Worm (Caenorhabditis elegans) whole organism, young adult: ENCODE data around the gene C47A4.5.
A peak's percentile ranks its signal among the peaks of the same experiment; 100 is the strongest.

Experiments used
- D2030.7 ChIP-seq: fragments of 200-800 bp; sonication (Bioruptor generic); IDR thresholded peaks from 2 replicates; pipeline ENCODE4 v1.3.6; 2022; ENCODE audit warnings: missing genetic modification reagents, missing genetic modification characterization, missing compliant biosample characterization
- F33H1.4 ChIP-seq: fragments of 200-800 bp; sonication (Bioruptor generic); IDR thresholded peaks from 2 replicates; pipeline ENCODE4 v1.3.6; 2022; ENCODE audit warnings: missing genetic modification reagents, missing genetic modification characterization, missing compliant biosample characterization
- F49E8.2 ChIP-seq: sonication (generic microtip); optimal IDR thresholded peaks from 3 replicates; lab custom pipeline; 2017; ENCODE audit warnings: missing genetic modification characterization, mild to moderate bottlenecking, missing compliant biosample characterization, antibody characterized with exemption, moderate library complexity; ENCODE audit not compliant: insufficient read depth
- F57C9.4 ChIP-seq: sonication (generic microtip); optimal IDR thresholded peaks from 2 replicates; lab custom pipeline; 2017; ENCODE audit warnings: mild to moderate bottlenecking, missing genetic modification characterization, missing compliant biosample characterization
- K12H6.12 ChIP-seq: fragments of 200-800 bp; sonication (Bioruptor generic); optimal IDR thresholded peaks from 2 replicates; lab custom pipeline; 2018; ENCODE audit warnings: mild to moderate bottlenecking, missing genetic modification characterization, missing compliant biosample characterization
- Y53F4B.3 ChIP-seq: fragments of 200-800 bp; sonication (Bioruptor generic); IDR thresholded peaks from 2 replicates; pipeline ENCODE4 v1.3.6; 2022; ENCODE audit warnings: missing genetic modification reagents, missing genetic modification characterization, missing compliant biosample characterization
- atf-7 ChIP-seq: sonication (generic microtip); optimal IDR thresholded peaks from 2 replicates; lab custom pipeline; 2017; ENCODE audit warnings: mild to moderate bottlenecking, missing genetic modification characterization, missing compliant biosample characterization
- attf-5 ChIP-seq: fragments of 200-800 bp; sonication (Bioruptor generic); optimal IDR thresholded peaks from 2 replicates; lab custom pipeline; 2018; ENCODE audit warnings: mild to moderate bottlenecking, missing genetic modification characterization, missing compliant biosample characterization
- bed-1 ChIP-seq: fragments of 200-800 bp; sonication (Bioruptor generic); IDR thresholded peaks from 2 replicates; pipeline ENCODE4 v1.3.6; 2022; ENCODE audit warnings: missing genetic modification reagents, missing genetic modification characterization, missing compliant biosample characterization
- ccch-3 ChIP-seq: fragments of 200-800 bp; sonication (Bioruptor generic); optimal IDR thresholded peaks from 2 replicates; lab custom pipeline; 2018; ENCODE audit warnings: mild to moderate bottlenecking, missing genetic modification characterization, missing compliant biosample characterization
- cebp-1 ChIP-seq, 2 experiments: fragments of 200-800 bp in 1 of 2; sonication (Bioruptor generic) in 1 of 2; sonication (generic microtip) in 1 of 2; IDR thresholded peaks in 1 of 2; optimal IDR thresholded peaks in 1 of 2; 2 replicates each; pipeline versions ENCODE4 v1.3.6 to Lab custom; 2017 to 2022; ENCODE audit warnings: missing compliant biosample characterization in 2 of 2, missing genetic modification characterization in 2 of 2, mild to moderate bottlenecking in 1 of 2, missing genetic modification reagents in 1 of 2, moderate library complexity in 1 of 2
- ceh-100 ChIP-seq: fragments of 200-800 bp; sonication (Bioruptor generic); IDR thresholded peaks from 2 replicates; pipeline ENCODE4 v1.3.6; 2022; ENCODE audit warnings: missing genetic modification reagents, missing genetic modification characterization, missing compliant biosample characterization
- ceh-91 ChIP-seq: fragments of 200-800 bp; sonication (Bioruptor generic); IDR thresholded peaks from 2 replicates; pipeline ENCODE4 v1.3.6; 2022; ENCODE audit warnings: missing genetic modification reagents, missing genetic modification characterization, missing compliant biosample characterization
- chd-7 ChIP-seq: sonication (generic microtip); optimal IDR thresholded peaks from 2 replicates; lab custom pipeline; 2016; ENCODE audit warnings: mild to moderate bottlenecking, missing genetic modification characterization, moderate library complexity, missing compliant biosample characterization
- efl-1 ChIP-seq: fragments of 150-350 bp; optimal IDR thresholded peaks from 2 replicates; lab custom pipeline; 2014; ENCODE audit warnings: missing biosample characterization, missing genetic modification reagents, missing genetic modification characterization
- fkh-3 ChIP-seq: sonication (generic microtip); optimal IDR thresholded peaks from 2 replicates; lab custom pipeline; 2016; ENCODE audit warnings: mild to moderate bottlenecking, missing genetic modification characterization, missing compliant biosample characterization
- him-1 ChIP-seq: sonication (generic microtip); optimal IDR thresholded peaks from 2 replicates; lab custom pipeline; 2016; ENCODE audit warnings: missing genotype, missing genetic modification reagents, missing genetic modification characterization, missing compliant biosample characterization
- hsf-1 ChIP-seq: fragments of 200-800 bp; sonication (Bioruptor generic); IDR thresholded peaks from 2 replicates; pipeline ENCODE4 v1.3.6; 2022; ENCODE audit warnings: missing genetic modification reagents, missing genetic modification characterization, missing compliant biosample characterization
- lag-1 ChIP-seq: fragments of 200-800 bp; sonication (Bioruptor generic); IDR thresholded peaks from 2 replicates; pipeline ENCODE4 v1.3.6; 2022; ENCODE audit warnings: missing genetic modification reagents, missing genetic modification characterization, missing compliant biosample characterization
- lin-54 ChIP-seq: fragments of 200-800 bp; sonication (Bioruptor generic); optimal IDR thresholded peaks from 2 replicates; lab custom pipeline; 2018; ENCODE audit warnings: mild to moderate bottlenecking, missing genetic modification characterization, missing compliant biosample characterization
- lir-1 ChIP-seq: fragments of 200-800 bp; sonication (Bioruptor generic); conservative IDR thresholded peaks from 2 replicates; pipeline ENCODE4 v1.3.6; 2022; ENCODE audit warnings: missing genetic modification reagents, missing genetic modification characterization, missing compliant biosample characterization
- lsy-27 ChIP-seq: sonication (generic microtip); optimal IDR thresholded peaks from 2 replicates; lab custom pipeline; 2017; ENCODE audit warnings: missing genetic modification characterization, mild to moderate bottlenecking, missing compliant biosample characterization, antibody characterized with exemption, missing genotype, borderline replicate concordance; ENCODE audit not compliant: insufficient read depth
- madf-10 ChIP-seq: sonication (generic microtip); optimal IDR thresholded peaks from 2 replicates; lab custom pipeline; 2016; ENCODE audit warnings: mild to moderate bottlenecking, missing genetic modification characterization, missing compliant biosample characterization
- madf-3 ChIP-seq: fragments of 200-800 bp; sonication (Bioruptor generic); IDR thresholded peaks from 2 replicates; pipeline ENCODE4 v1.3.6; 2022; ENCODE audit warnings: missing genetic modification reagents, missing genetic modification characterization, missing compliant biosample characterization
- mel-28 ChIP-seq: sonication (generic microtip); optimal IDR thresholded peaks from 2 replicates; lab custom pipeline; 2016; ENCODE audit warnings: borderline replicate concordance, mild to moderate bottlenecking, missing genetic modification characterization, missing compliant biosample characterization
- mes-4 ChIP-seq: sonication (generic microtip); optimal IDR thresholded peaks from 2 replicates; lab custom pipeline; 2016; ENCODE audit warnings: missing genotype, missing genetic modification characterization, missing compliant biosample characterization
- mxl-1 ChIP-seq: sonication (generic microtip); optimal IDR thresholded peaks from 2 replicates; lab custom pipeline; 2016; ENCODE audit warnings: missing genetic modification characterization, missing compliant biosample characterization
- nhr-179 ChIP-seq: sonication (generic microtip); optimal IDR thresholded peaks from 2 replicates; lab custom pipeline; 2016; ENCODE audit warnings: mild to moderate bottlenecking, missing genetic modification characterization, missing compliant biosample characterization
- nhr-90 ChIP-seq: sonication (generic microtip); optimal IDR thresholded peaks from 2 replicates; lab custom pipeline; 2016; ENCODE audit warnings: missing genotype, mild to moderate bottlenecking, missing genetic modification characterization, missing compliant biosample characterization
- pbrm-1 ChIP-seq: fragments of 200-800 bp; sonication (Bioruptor generic); IDR thresholded peaks from 2 replicates; pipeline ENCODE4 v1.3.6; 2022; ENCODE audit warnings: missing genetic modification reagents, missing genetic modification characterization, missing compliant biosample characterization
- rcor-1 ChIP-seq: fragments of 200-800 bp; sonication (Bioruptor generic); IDR thresholded peaks from 2 replicates; pipeline ENCODE4 v1.3.6; 2022; ENCODE audit warnings: missing genetic modification reagents, missing genetic modification characterization, missing compliant biosample characterization
- rec-8 ChIP-seq, 2 experiments: sonication (generic microtip); optimal IDR thresholded peaks; 2 replicates each; lab custom pipeline; 2016; ENCODE audit warnings: mild to moderate bottlenecking in 2 of 2, missing genetic modification characterization in 2 of 2, missing genetic modification reagents in 2 of 2, missing genotype in 2 of 2, missing biosample characterization in 1 of 2, missing compliant biosample characterization in 1 of 2, moderate library complexity in 1 of 2
- sdz-38 ChIP-seq: sonication (generic microtip); optimal IDR thresholded peaks from 2 replicates; lab custom pipeline; 2016; ENCODE audit warnings: missing genotype, missing genetic modification characterization, missing compliant biosample characterization
- snpc-4 ChIP-seq, 5 experiments: fragments of 150-350 bp in 1 of 5; sonication (generic microtip) in 4 of 5; optimal IDR thresholded peaks; 2 replicates each; lab custom pipeline; 2014 to 2018; ENCODE audit warnings: missing genetic modification characterization in 5 of 5, missing biosample characterization in 3 of 5, antibody characterized with exemption in 2 of 5, mild to moderate bottlenecking in 2 of 5, missing compliant biosample characterization in 2 of 5, missing genotype in 2 of 5, moderate library complexity in 2 of 5, missing genetic modification reagents in 1 of 5
- sptf-2 ChIP-seq: fragments of 200-800 bp; sonication (Bioruptor generic); optimal IDR thresholded peaks from 2 replicates; lab custom pipeline; 2018; ENCODE audit warnings: mild to moderate bottlenecking, missing genetic modification characterization, missing compliant biosample characterization
- tbp1 ChIP-seq: fragments of 200-800 bp; sonication (Bioruptor generic); optimal IDR thresholded peaks from 2 replicates; lab custom pipeline; 2018; ENCODE audit warnings: mild to moderate bottlenecking, missing genetic modification characterization, missing compliant biosample characterization
- tbx-9 ChIP-seq: sonication (generic microtip); optimal IDR thresholded peaks from 2 replicates; lab custom pipeline; 2016; ENCODE audit warnings: borderline replicate concordance, missing genetic modification characterization, inconsistent platforms, missing compliant biosample characterization
- unc-130 ChIP-seq: sonication (generic microtip); optimal IDR thresholded peaks from 2 replicates; lab custom pipeline; 2016; ENCODE audit warnings: missing genetic modification reagents, missing genetic modification characterization, missing compliant biosample characterization
- unc-62 ChIP-seq: fragments of 150-350 bp; optimal IDR thresholded peaks from 2 replicates; lab custom pipeline; 2014; ENCODE audit warnings: missing biosample characterization, missing genetic modification reagents, missing genetic modification characterization
- zfh-2 ChIP-seq: fragments of 200-800 bp; sonication (Bioruptor generic); conservative IDR thresholded peaks from 2 replicates; pipeline ENCODE4 v1.3.6; 2022; ENCODE audit warnings: missing genetic modification reagents, missing genetic modification characterization, missing compliant biosample characterization
- ztf-26 ChIP-seq: sonication (generic microtip); optimal IDR thresholded peaks from 2 replicates; lab custom pipeline; 2017; ENCODE audit warnings: missing genetic modification characterization, missing compliant biosample characterization
- ztf-28 ChIP-seq: fragments of 200-800 bp; sonication (Bioruptor generic); IDR thresholded peaks from 2 replicates; pipeline ENCODE4 v1.3.6; 2022; ENCODE audit warnings: missing genetic modification reagents, missing genetic modification characterization, missing compliant biosample characterization
- ztf-6 ChIP-seq: fragments of 200-800 bp; sonication (Bioruptor generic); IDR thresholded peaks from 2 replicates; pipeline ENCODE4 v1.3.6; 2022; ENCODE audit warnings: missing genetic modification reagents, missing genetic modification characterization, missing compliant biosample characterization

Gene C47A4.5

DNA sequence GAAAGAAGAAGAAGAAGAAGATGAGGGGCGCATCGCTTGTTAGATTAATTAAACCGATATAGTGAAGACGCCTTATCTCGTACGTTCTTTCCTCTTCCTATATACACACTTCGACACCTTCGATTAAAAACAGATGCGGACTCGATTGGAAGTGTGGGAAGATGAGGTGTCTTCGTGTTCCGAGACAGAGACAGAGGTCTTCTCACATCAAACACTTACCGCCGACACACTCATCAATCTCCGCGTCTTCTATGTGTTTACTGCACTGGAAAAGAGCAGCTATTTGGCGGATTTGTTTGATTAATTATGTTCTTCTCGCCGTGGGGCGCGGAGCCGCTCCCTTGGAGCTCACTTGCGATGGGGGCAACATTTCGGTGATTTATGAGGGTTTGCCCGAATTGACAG, 46.1 kb upstream of the C47A4.5 start:
- peak; percentile 15 for TF ChIP-seq K12H6.12
- TF ChIP-seq madf-3 (GFP tag; lab: Robert Waterston, UW) = no peak
- no peak for TF ChIP-seq nhr-179 (tag; lab: Kevin White, UChicago)
- TF ChIP-seq unc-62 (GFP tag; lab: Kevin White, UChicago) = peak; percentile 28

DNA sequence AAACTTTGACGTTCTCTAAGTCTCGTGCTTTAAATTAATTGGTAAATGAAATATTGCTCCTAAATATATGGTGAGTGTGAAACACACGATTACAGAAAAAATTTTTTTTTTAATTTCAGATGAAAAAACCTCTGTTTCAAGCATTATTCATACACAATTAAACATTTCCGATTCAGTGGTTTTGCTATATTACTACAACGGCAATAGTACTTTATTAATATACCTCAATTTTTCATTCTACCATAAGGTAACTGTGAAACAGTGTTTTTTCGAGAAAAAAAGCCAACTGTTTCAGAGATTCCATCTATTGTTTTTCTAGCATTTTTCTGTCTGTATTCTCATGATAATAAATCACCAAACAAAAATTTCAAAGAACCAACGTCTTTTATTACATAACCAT, 44.7 kb upstream of the C47A4.5 start:
- TF ChIP-seq efl-1 (no peak), snpc-4 (GFP tag; optimal IDR thresholded peaks at IDR 0.05; lab: Kevin White, UChicago) (no peak), snpc-4 (tag; optimal IDR thresholded peaks at IDR 0.05; lab: Kevin White, UChicago) (peak in 1 of 4 experiments; percentile 56)

DNA sequence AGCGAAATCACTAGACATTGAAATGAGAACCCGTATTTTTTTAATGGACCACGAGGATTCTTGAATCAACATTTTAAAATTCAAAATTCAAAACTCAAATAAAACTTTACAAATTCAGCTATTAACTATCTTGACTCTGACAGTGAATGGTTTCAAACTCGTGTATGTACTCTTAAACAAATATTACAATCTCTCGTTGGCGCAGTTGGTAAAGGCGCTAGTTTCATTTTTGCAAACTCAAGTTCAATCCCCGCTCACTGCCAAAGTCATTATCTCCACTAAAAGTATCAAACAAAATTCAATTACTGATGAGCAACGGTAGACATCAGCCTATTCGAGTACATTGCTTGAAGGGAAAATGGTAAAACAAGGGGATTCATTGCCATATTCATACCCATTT, 44.0 kb upstream of the C47A4.5 start:
- TF ChIP-seq sdz-38 = no peak
- no peak for TF ChIP-seq mel-28 (tag; lab: Kevin White, UChicago)
- no peak for TF ChIP-seq F57C9.4 (tag; lab: Kevin White, UChicago)
- TF ChIP-seq Y53F4B.3 = 0 out of 2 replicates have a peak, but pooled peaks have one; percentile 7
- TF ChIP-seq zfh-2 = no peak
- TF ChIP-seq sptf-2 (GFP tag; lab: Kevin White, UChicago) = no peak
- no peak for TF ChIP-seq rcor-1 (GFP tag; lab: Robert Waterston, UW)
- TF ChIP-seq ccch-3 = no peak
- 0 out of 2 replicates have a peak, but pooled peaks have one; percentile 12 for TF ChIP-seq F33H1.4 (GFP tag; lab: Robert Waterston, UW)
- TF ChIP-seq ceh-91 (GFP tag; lab: Robert Waterston, UW) = no peak
- TF ChIP-seq ztf-26 = no peak
- TF ChIP-seq hsf-1 = no peak
- peak; percentile 9 for TF ChIP-seq mxl-1
- TF ChIP-seq ztf-28 (GFP tag; lab: Robert Waterston, UW) = no peak
- no peak for TF ChIP-seq fkh-3 (tag; lab: Kevin White, UChicago)
- peak; percentile 65 for TF ChIP-seq nhr-90
- no peak for TF ChIP-seq ceh-100 (GFP tag; lab: Robert Waterston, UW)
- TF ChIP-seq attf-5 (GFP tag; lab: Kevin White, UChicago) = peak; percentile 27
- TF ChIP-seq chd-7 (tag; lab: Kevin White, UChicago) = peak; percentile 64
- peak; percentile 96 for TF ChIP-seq tbp1 (GFP tag; lab: Kevin White, UChicago)
- TF ChIP-seq madf-3 (GFP tag; lab: Robert Waterston, UW) = no peak
- TF ChIP-seq madf-10 = peak; percentile 50
- TF ChIP-seq F49E8.2 (tag; lab: Kevin White, UChicago) = peak; percentile 60
- TF ChIP-seq bed-1 (GFP tag; lab: Robert Waterston, UW) = no peak
- peak; percentile 33 to 66 for TF ChIP-seq rec-8 (tag; optimal IDR thresholded peaks at IDR 0.05; lab: Kevin White, UChicago)
- TF ChIP-seq lin-54 = peak; percentile 26
- 0 out of 2 replicates have a peak, but pooled peaks have one; percentile 18 for TF ChIP-seq cebp-1 (GFP tag; IDR thresholded peaks at IDR 0.05; lab: Robert Waterston, UW)
- peak; percentile 26 for TF ChIP-seq cebp-1 (tag; optimal IDR thresholded peaks at IDR 0.05; lab: Kevin White, UChicago)
- no peak for TF ChIP-seq nhr-179 (tag; lab: Kevin White, UChicago)
- TF ChIP-seq lir-1 = 0 out of 2 replicates have a peak, but pooled peaks have one; percentile 28
- no peak for TF ChIP-seq lag-1 (GFP tag; lab: Robert Waterston, UW)
- peak; percentile 7 for TF ChIP-seq mes-4
- TF ChIP-seq ztf-6 = 0 out of 2 replicates have a peak, but pooled peaks have one; percentile 17
- no peak for TF ChIP-seq lsy-27 (tag; lab: Kevin White, UChicago)
- no peak for TF ChIP-seq atf-7
- peak; percentile 2 for TF ChIP-seq efl-1
- TF ChIP-seq unc-130 (GFP tag; lab: Kevin White, UChicago) = no peak
- TF ChIP-seq him-1 (tag; lab: Kevin White, UChicago) = peak; percentile 66
- no peak for TF ChIP-seq D2030.7 (GFP tag; lab: Robert Waterston, UW)
- TF ChIP-seq pbrm-1 (GFP tag; lab: Robert Waterston, UW) = 0 out of 2 replicates have a peak, but pooled peaks have one; percentile 37
- no peak for TF ChIP-seq tbx-9 (tag; lab: Kevin White, UChicago)
